Worm (Caenorhabditis elegans): ENCODE results near the gene K11D12.11.
A peak's percentile ranks its signal among the peaks of the same experiment; 100 is the strongest.

DNA sequence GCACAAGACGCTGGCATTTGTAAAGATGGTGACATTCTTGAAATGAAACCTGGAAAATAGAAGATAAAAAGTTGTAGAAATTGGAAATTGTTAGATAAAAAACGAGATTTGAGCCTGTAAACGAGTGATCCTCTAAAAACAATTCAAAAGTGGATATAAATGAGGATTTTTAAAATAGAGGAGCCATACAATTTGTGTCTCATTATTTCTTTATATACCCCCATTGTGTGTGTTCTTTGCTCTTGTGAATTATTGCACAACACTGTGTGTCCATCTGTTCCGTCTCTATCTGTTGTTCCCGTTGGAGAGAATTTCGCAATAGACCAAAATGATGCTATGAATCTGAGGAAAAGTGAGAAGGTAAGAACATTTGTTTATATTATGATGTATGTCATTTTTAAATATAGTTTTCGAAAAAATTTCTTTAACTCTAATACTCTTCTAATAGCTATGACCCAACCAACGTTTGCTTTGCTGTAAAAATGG, 47.6 kb upstream of the K11D12.11 start, which contains the start of gene Y58A7A.5:
- no peak for TF ChIP-seq elt-2 (tag; optimal IDR thresholded peaks at IDR 0.05)
- no peak for TF ChIP-seq egl-27 (tag; optimal IDR thresholded peaks at IDR 0.05)
- no peak for TF ChIP-seq nhr-11 (tag; optimal IDR thresholded peaks at IDR 0.05)
- no peak for TF ChIP-seq lin-13 (GFP tag; optimal IDR thresholded peaks at IDR 0.05)
- TF ChIP-seq dsc-1 (tag; optimal IDR thresholded peaks at IDR 0.05), result peak; percentile 59
- TF ChIP-seq efl-3 (GFP tag; optimal IDR thresholded peaks at IDR 0.05), result no peak
- TF ChIP-seq nhr-76 (tag; optimal IDR thresholded peaks at IDR 0.05), result no peak
- TF ChIP-seq tlp-1 (tag; optimal IDR thresholded peaks at IDR 0.05), result no peak
- peak in 1 of 2 experiments; percentile 15 for TF ChIP-seq efl-1 (optimal IDR thresholded peaks at IDR 0.05)
- no peak for TF ChIP-seq efl-1 (GFP tag; optimal IDR thresholded peaks at IDR 0.05 in 1 of 2)
- no peak for TF ChIP-seq aha-1 (tag; optimal IDR thresholded peaks at IDR 0.05)
